Worm (Caenorhabditis elegans) whole organism, young adult: ENCODE data around the gene C14A4.13.

Source experiments
- C06A6.2 ChIP-seq: fragments of 200-800 bp; sonication (Bioruptor generic); conservative IDR thresholded peaks from 2 replicates; pipeline ENCODE4 v1.3.6; 2022; ENCODE audit warnings: missing genetic modification characterization, missing compliant biosample characterization
- C17E4.6 ChIP-seq: fragments of 200-800 bp; sonication (Bioruptor generic); IDR thresholded peaks from 2 replicates; pipeline ENCODE4 v1.3.6; 2022; ENCODE audit warnings: missing genetic modification reagents, missing genetic modification characterization, missing compliant biosample characterization
- F10E7.11 ChIP-seq: sonication (generic microtip); optimal IDR thresholded peaks from 2 replicates; lab custom pipeline; 2017; ENCODE audit warnings: mild to moderate bottlenecking, missing genetic modification characterization, moderate library complexity, missing compliant biosample characterization
- F33H1.4 ChIP-seq: fragments of 200-800 bp; sonication (Bioruptor generic); IDR thresholded peaks from 2 replicates; pipeline ENCODE4 v1.3.6; 2022; ENCODE audit warnings: missing genetic modification reagents, missing genetic modification characterization, missing compliant biosample characterization
- F49E8.2 ChIP-seq: sonication (generic microtip); optimal IDR thresholded peaks from 3 replicates; lab custom pipeline; 2017; ENCODE audit warnings: missing genetic modification characterization, mild to moderate bottlenecking, missing compliant biosample characterization, antibody characterized with exemption, moderate library complexity; ENCODE audit not compliant: insufficient read depth
- F52B5.7 ChIP-seq: sonication (generic microtip); optimal IDR thresholded peaks from 2 replicates; lab custom pipeline; 2016; ENCODE audit warnings: mild to moderate bottlenecking, missing genetic modification characterization, missing compliant biosample characterization
- F55B11.4 ChIP-seq: sonication (generic microtip); optimal IDR thresholded peaks from 2 replicates; lab custom pipeline; 2016; ENCODE audit warnings: missing compliant biosample characterization, missing genetic modification characterization, borderline replicate concordance; ENCODE audit not compliant: insufficient read depth
- K12H6.12 ChIP-seq: fragments of 200-800 bp; sonication (Bioruptor generic); optimal IDR thresholded peaks from 2 replicates; lab custom pipeline; 2018; ENCODE audit warnings: mild to moderate bottlenecking, missing genetic modification characterization, missing compliant biosample characterization
- akir-1 ChIP-seq: fragments of 200-800 bp; sonication (Bioruptor generic); optimal IDR thresholded peaks from 2 replicates; lab custom pipeline; 2018; ENCODE audit warnings: mild to moderate bottlenecking, missing genetic modification characterization, moderate library complexity, missing compliant biosample characterization
- aptf-2 ChIP-seq: fragments of 200-800 bp; sonication (Bioruptor generic); conservative IDR thresholded peaks from 2 replicates; pipeline ENCODE4 v1.3.6; 2022; ENCODE audit warnings: missing genetic modification reagents, missing genetic modification characterization, missing compliant biosample characterization
- atf-7 ChIP-seq: sonication (generic microtip); optimal IDR thresholded peaks from 2 replicates; lab custom pipeline; 2017; ENCODE audit warnings: mild to moderate bottlenecking, missing genetic modification characterization, missing compliant biosample characterization
- ceh-79 ChIP-seq: sonication (generic microtip); optimal IDR thresholded peaks from 2 replicates; lab custom pipeline; 2017; ENCODE audit warnings: mild to moderate bottlenecking, missing genetic modification characterization, missing compliant biosample characterization
- chd-7 ChIP-seq: sonication (generic microtip); optimal IDR thresholded peaks from 2 replicates; lab custom pipeline; 2016; ENCODE audit warnings: mild to moderate bottlenecking, missing genetic modification characterization, moderate library complexity, missing compliant biosample characterization
- die-1 ChIP-seq: sonication (generic microtip); optimal IDR thresholded peaks from 2 replicates; lab custom pipeline; 2016; ENCODE audit warnings: missing genotype, mild to moderate bottlenecking, missing genetic modification characterization, missing compliant biosample characterization
- dox-1 ChIP-seq: fragments of 200-800 bp; sonication (Bioruptor generic); IDR thresholded peaks from 2 replicates; pipeline ENCODE4 v1.3.6; 2022; ENCODE audit warnings: missing genetic modification reagents, missing genetic modification characterization, missing compliant biosample characterization
- egrh-3 ChIP-seq: fragments of 200-800 bp; sonication (Bioruptor generic); IDR thresholded peaks from 2 replicates; pipeline ENCODE4 v1.3.6; 2022; ENCODE audit warnings: missing genetic modification reagents, missing genetic modification characterization, missing compliant biosample characterization
- ets-4 ChIP-seq: fragments of 200-800 bp; sonication (Bioruptor generic); optimal IDR thresholded peaks from 2 replicates; lab custom pipeline; 2018; ENCODE audit warnings: mild to moderate bottlenecking, missing genetic modification characterization, missing compliant biosample characterization
- hmg-20 ChIP-seq: fragments of 200-800 bp; sonication (Bioruptor generic); IDR thresholded peaks from 2 replicates; pipeline ENCODE4 v1.3.6; 2022; ENCODE audit warnings: missing genetic modification reagents, missing genetic modification characterization, missing compliant biosample characterization
- lag-1 ChIP-seq: fragments of 200-800 bp; sonication (Bioruptor generic); IDR thresholded peaks from 2 replicates; pipeline ENCODE4 v1.3.6; 2022; ENCODE audit warnings: missing genetic modification reagents, missing genetic modification characterization, missing compliant biosample characterization
- let-526 ChIP-seq: fragments of 200-800 bp; sonication (Bioruptor generic); IDR thresholded peaks from 2 replicates; pipeline ENCODE4 v1.3.6; 2022; ENCODE audit warnings: missing genetic modification reagents, missing genetic modification characterization, missing compliant biosample characterization
- mxl-1 ChIP-seq: sonication (generic microtip); optimal IDR thresholded peaks from 2 replicates; lab custom pipeline; 2016; ENCODE audit warnings: missing genetic modification characterization, missing compliant biosample characterization
- nfyb-1 ChIP-seq: fragments of 200-800 bp; sonication (Bioruptor generic); IDR thresholded peaks from 2 replicates; pipeline ENCODE4 v1.3.6; 2022; ENCODE audit warnings: missing genetic modification reagents, missing genetic modification characterization, missing compliant biosample characterization
- nhr-80 ChIP-seq: sonication (generic microtip); optimal IDR thresholded peaks from 2 replicates; lab custom pipeline; 2016; ENCODE audit warnings: missing genetic modification characterization, missing compliant biosample characterization
- nhr-90 ChIP-seq: sonication (generic microtip); optimal IDR thresholded peaks from 2 replicates; lab custom pipeline; 2016; ENCODE audit warnings: missing genotype, mild to moderate bottlenecking, missing genetic modification characterization, missing compliant biosample characterization
- pha-4 ChIP-seq: fragments of 150-350 bp; sonication (generic microtip); optimal IDR thresholded peaks from 2 replicates; lab custom pipeline; 2014; ENCODE audit warnings: missing biosample characterization, missing genetic modification reagents, missing genetic modification characterization
- rcor-1 ChIP-seq: fragments of 200-800 bp; sonication (Bioruptor generic); IDR thresholded peaks from 2 replicates; pipeline ENCODE4 v1.3.6; 2022; ENCODE audit warnings: missing genetic modification reagents, missing genetic modification characterization, missing compliant biosample characterization
- sdz-38 ChIP-seq: sonication (generic microtip); optimal IDR thresholded peaks from 2 replicates; lab custom pipeline; 2016; ENCODE audit warnings: missing genotype, missing genetic modification characterization, missing compliant biosample characterization
- snpc-4 ChIP-seq, 5 experiments: fragments of 150-350 bp in 1 of 5; sonication (generic microtip) in 4 of 5; optimal IDR thresholded peaks; 2 replicates each; lab custom pipeline; 2014 to 2018; ENCODE audit warnings: missing genetic modification characterization in 5 of 5, missing biosample characterization in 3 of 5, antibody characterized with exemption in 2 of 5, mild to moderate bottlenecking in 2 of 5, missing compliant biosample characterization in 2 of 5, missing genotype in 2 of 5, moderate library complexity in 2 of 5, missing genetic modification reagents in 1 of 5
- somi-1 ChIP-seq: fragments of 200-800 bp; sonication (Bioruptor generic); optimal IDR thresholded peaks from 2 replicates; lab custom pipeline; 2018; ENCODE audit warnings: mild to moderate bottlenecking, missing genetic modification characterization, missing compliant biosample characterization
- tbp1 ChIP-seq: fragments of 200-800 bp; sonication (Bioruptor generic); optimal IDR thresholded peaks from 2 replicates; lab custom pipeline; 2018; ENCODE audit warnings: mild to moderate bottlenecking, missing genetic modification characterization, missing compliant biosample characterization
- tlf-1 ChIP-seq: fragments of 200-800 bp; sonication (Bioruptor generic); optimal IDR thresholded peaks from 2 replicates; lab custom pipeline; 2018; ENCODE audit warnings: mild to moderate bottlenecking, missing genetic modification characterization, missing compliant biosample characterization
- unc-130 ChIP-seq: sonication (generic microtip); optimal IDR thresholded peaks from 2 replicates; lab custom pipeline; 2016; ENCODE audit warnings: missing genetic modification reagents, missing genetic modification characterization, missing compliant biosample characterization
- xnd-1 ChIP-seq: sonication (generic microtip); optimal IDR thresholded peaks from 2 replicates; lab custom pipeline; 2016; ENCODE audit warnings: missing genotype, missing genetic modification reagents, missing genetic modification characterization, missing compliant biosample characterization

The C14A4.13 gene

DNA sequence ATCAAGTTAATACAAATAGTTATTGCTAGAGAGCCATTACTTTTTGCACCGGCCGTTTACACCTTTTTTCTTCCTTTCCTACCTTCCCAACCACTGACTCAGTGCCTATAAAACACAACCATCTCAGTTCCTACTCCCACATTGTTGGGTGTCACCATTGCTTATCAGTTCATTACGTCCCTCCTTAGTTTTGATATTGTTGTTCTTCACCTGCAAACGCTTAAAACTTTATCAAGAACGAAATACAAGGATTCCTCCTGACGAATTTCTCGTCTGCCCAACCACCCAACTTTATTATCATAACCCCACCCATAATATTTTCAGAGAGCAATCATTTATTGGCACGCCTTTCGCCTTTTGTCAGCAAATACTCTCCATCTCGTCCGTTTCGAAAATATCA is 8.8 kb downstream of the C14A4.13 start:
- TF ChIP-seq ets-4 (peak; percentile 47), sdz-38 (tag; lab: Kevin White, UChicago) (no peak), dox-1 (GFP tag; lab: Robert Waterston, UW) (peak; percentile 73; the same call in 1 of the 2 replicates), nhr-80 (peak; percentile 94)
- TF ChIP-seq, all 124 proteins: peak for 3

DNA sequence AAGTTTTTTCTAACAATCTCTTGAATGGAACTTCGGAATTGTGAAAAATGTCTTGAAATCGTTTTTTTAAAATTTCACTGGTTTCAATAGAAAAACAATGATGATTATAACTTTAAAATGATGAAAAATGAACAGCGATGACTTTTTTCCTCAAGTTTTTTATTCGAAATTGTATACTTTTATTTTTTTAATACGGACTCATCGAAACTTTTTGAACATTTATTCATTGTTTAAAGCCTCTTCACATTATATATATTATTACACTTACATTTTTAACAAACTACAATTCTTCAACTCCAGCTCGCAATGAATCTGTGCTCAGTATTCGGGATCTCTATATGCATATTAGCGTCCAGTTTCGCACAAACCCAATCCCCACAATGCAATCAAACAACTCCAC is 9.7 kb downstream of the C14A4.13 start, which contains the start of gene M28.8:
M28.8 (plus strand) TSS at position 301 of the 400 bp plus-strand sequence.
- TF ChIP-seq tlf-1 (GFP tag; lab: Kevin White, UChicago): no peak
- TF ChIP-seq mxl-1 (tag; lab: Kevin White, UChicago): no peak
- no peak for TF ChIP-seq F52B5.7 (tag; lab: Kevin White, UChicago)
- TF ChIP-seq lag-1 (GFP tag; lab: Robert Waterston, UW): no peak
- no peak for TF ChIP-seq sdz-38 (tag; lab: Kevin White, UChicago)
- TF ChIP-seq, all 124 proteins: peak for 0

DNA sequence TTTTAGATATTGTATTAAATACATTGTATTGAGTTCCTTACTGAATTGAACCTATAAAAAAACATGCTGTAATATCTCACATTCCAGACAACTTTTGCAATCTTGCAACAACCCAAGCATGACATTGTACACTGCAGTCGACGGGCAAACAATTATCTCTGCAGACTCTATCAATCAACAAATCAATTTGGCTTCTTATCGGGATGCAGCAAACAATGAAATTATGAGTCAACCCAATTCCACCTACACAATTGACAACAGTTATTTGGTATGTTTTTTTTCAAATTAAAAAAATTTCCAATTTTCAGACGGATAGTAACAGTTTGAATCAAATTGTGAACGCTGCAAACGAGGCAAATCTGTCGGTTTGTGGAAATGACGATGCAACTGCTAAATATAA is 12.7 kb downstream of the C14A4.13 start:
- peak; percentile 43 for TF ChIP-seq nhr-80
- no peak for TF ChIP-seq ets-4

DNA sequence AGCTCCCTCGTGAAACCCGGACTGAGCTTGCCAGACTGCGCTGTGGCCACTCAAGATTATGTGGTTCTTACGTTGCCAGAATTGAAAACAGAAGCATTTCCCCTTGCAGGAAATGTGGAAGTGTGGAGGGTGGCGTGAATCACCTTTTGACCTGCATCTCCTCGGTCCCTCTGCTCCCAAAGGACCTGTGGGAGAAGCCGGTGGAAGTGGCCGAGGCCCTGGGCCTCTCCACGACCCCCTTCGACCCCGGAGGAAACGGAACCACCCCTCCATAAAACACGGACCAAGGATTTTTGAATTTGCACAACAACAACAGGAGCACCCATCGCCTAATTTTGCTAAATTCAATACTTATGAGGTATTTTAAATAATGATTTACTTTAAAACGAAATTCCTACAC is 19.4 kb downstream of the C14A4.13 start:
- TF ChIP-seq egrh-3 (GFP tag; lab: Robert Waterston, UW): peak; percentile 71; the same call in 1 of the 2 replicates

DNA sequence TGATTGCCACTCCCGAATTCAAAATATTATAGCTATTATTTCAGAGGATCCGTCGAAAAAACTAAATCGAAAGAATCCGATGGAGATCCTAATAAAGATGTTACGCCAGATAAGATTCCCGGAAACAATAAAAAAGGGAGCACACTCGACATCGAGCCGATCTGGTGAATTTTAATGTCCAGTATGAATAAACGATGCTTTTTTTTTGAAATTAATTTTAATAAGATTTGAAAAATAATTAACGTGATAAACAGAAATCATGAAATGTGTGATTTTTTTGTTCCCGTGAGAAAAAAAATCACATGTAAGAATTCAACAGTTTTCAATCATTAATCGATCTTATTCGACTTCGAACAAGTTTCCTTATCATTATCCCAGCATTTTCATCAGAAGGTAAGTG is 20.9 kb downstream of the C14A4.13 start, which contains the start of gene M28.9:
M28.9 (plus strand) TSS at position 301 of the 400 bp plus-strand sequence.
- no peak for TF ChIP-seq pha-4 (tag; lab: Kevin White, UChicago)
- no peak for TF ChIP-seq hmg-20 (GFP tag; lab: Robert Waterston, UW)
- TF ChIP-seq atf-7: no peak
- no peak for TF ChIP-seq die-1 (tag; lab: Kevin White, UChicago)
- no peak for TF ChIP-seq nhr-80
- no peak for TF ChIP-seq let-526 (GFP tag; lab: Robert Waterston, UW)
- no peak for TF ChIP-seq dox-1 (GFP tag; lab: Robert Waterston, UW)
- TF ChIP-seq somi-1 (GFP tag; lab: Kevin White, UChicago): no peak

DNA sequence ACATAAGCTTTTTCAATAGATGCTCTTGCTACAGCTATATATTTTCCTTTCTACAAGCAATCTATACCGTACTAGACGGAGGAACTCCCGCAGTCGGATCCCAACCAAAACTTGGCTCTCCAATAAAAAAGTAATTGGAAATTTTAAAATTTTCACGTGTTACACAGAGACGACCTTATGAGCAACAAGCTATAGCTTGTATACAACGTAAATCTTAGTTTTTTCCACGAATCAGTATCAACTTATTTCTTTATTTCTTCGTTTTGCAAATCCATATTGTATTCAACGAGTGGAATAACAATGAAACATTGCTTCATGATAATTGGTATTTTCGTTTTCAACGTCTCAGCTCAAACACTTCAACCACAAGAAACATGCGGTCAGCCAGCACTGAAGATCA is 25.1 kb downstream of the C14A4.13 start, which contains the start of gene M28.4:
M28.4 (plus strand) TSS at position 301 of the 400 bp plus-strand sequence.
- TF ChIP-seq rcor-1 (GFP tag; lab: Robert Waterston, UW) (no peak), snpc-4 (GFP tag; optimal IDR thresholded peaks at IDR 0.05; lab: Kevin White, UChicago) (no peak), snpc-4 (tag; optimal IDR thresholded peaks at IDR 0.05; lab: Kevin White, UChicago) (no peak), tbp1 (GFP tag; lab: Kevin White, UChicago) (no peak), K12H6.12 (no peak), die-1 (tag; lab: Kevin White, UChicago) (no peak), xnd-1 (no peak), aptf-2 (no peak), unc-130 (GFP tag; lab: Kevin White, UChicago) (no peak), ceh-79 (tag; lab: Kevin White, UChicago) (no peak), F49E8.2 (tag; lab: Kevin White, UChicago) (no peak), F55B11.4 (tag; lab: Kevin White, UChicago) (no peak)

DNA sequence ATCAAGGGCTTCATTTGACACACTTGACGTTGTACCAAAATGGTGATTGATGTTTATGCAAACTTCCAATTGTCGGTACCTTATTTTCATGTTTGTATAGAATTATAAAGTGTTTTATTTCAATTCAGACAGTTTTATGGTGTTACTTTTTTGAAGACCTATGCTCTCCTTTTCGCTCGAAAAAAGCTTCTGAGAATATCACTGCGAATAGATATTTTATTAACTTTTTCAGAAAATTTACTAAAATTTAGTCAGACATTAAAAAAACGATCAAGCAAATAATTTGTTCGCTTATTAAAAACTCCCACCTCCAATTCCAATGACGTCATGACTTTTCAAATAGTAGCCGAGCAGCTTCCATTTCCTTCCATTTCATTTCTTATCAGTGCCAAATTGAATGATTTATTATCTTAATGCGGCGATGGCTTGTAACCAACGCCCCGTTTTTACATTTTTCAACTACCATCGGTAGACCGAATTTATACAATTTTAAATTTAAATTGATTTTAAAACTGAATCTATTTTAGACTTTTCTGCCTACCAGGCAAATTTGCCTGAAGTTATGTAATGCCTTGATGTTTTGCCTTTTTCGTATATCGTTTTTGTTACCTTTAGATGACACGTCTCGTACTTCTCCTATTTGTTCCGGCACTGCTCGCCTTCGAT is 28.8 kb downstream of the C14A4.13 start, which contains the start of gene M28.10:
M28.10 (plus strand) TSS at position 616 of the 666 bp plus-strand sequence.
- TF ChIP-seq nhr-90 (tag; lab: Kevin White, UChicago) (no peak), F10E7.11 (tag; lab: Kevin White, UChicago) (no peak), C06A6.2 (GFP tag; lab: Robert Waterston, UW) (no peak), chd-7 (tag; lab: Kevin White, UChicago) (no peak), F33H1.4 (GFP tag; lab: Robert Waterston, UW) (no peak), lag-1 (GFP tag; lab: Robert Waterston, UW) (no peak), C17E4.6 (GFP tag; lab: Robert Waterston, UW) (no peak), nfyb-1 (GFP tag; lab: Robert Waterston, UW) (no peak), nhr-80 (peak; percentile 45), akir-1 (GFP tag; lab: Kevin White, UChicago) (no peak), atf-7 (peak; percentile 24)
